Fruit fly (Drosophila melanogaster) whole organism, larva: ENCODE results near the gene Rbcn-3A.

Source experiments
- noc ChIP-seq: fragments of 200-800 bp; sonication (Bioruptor generic); optimal IDR thresholded peaks from 3 replicates; lab custom pipeline; 2019; ENCODE audit warnings: missing biosample characterization, mild to moderate bottlenecking, missing genetic modification characterization, moderate library complexity

The Rbcn-3A gene

DNA sequence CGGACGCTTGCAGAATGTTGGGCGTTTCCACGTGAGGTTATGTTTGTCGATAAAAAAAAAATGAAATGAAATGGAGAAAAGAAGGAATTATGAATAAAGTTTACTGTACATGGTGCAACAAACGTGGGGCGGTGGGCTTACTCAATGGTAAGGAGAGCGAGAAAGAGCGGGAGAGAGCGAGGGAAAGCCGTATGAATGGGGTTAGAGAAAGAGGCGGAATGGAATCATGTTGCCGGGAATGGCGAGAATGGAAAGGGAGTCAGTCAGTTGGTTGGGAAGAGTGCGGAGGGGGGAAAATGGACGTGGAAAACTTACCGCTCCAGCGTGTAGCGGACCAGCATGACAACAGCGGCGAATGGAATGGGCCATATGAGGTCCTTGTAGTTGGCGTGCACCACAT, 10.8 kb upstream of the Rbcn-3A start:
- no peak for TF ChIP-seq noc (tag; lab: Kevin White, UChicago)

DNA sequence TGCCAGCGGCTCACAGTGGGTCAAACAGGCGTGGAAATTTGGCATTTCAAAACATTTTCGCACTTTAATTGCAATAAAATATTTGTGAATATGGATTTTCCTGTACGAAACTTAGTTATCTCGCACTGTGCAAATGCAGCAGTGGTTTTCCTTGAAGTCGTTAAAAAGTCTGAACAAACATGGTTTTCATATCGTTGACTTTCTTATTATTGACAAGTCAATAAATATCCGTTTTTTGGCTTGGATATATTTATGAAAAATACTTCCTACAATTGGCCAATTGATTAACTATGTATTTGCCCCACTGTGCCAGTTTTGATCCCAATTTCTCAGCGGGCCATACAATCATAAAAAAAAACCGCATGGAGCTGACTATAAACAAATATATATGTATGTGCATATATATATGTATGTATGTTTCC, 10.2 kb upstream of the Rbcn-3A start:
- TF ChIP-seq noc (tag; lab: Kevin White, UChicago), result peak; percentile 96

- TF ChIP-seq noc (tag; lab: Kevin White, UChicago), result peak; percentile 57
These were observed 9.2 kb upstream of the Rbcn-3A start for dm6 chrX:6264456-6264855.

DNA sequence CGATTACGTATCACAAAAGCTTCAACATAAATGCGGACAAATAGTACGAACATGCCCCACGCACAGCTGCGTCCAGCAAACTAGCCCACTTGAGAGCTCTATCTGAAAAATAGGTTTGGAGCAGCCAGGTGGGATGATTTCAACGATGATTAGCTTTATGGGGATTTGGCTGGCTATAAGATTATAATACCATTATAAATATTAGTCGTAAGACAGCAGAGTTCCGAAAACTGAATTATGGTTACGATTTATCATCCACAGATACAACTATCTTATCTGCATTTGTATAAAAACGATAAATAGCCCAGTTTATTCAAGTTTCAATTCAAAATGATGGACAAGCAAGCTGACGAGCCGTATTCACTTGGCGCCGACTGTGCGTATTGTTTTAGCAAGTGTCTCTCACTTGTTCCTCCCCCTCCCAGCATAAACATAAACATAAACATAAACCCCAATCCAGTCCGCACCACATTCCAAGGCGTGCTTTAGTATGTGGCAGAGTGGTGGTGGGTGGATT, 8.4 kb upstream of the Rbcn-3A start:
- TF ChIP-seq noc (tag; lab: Kevin White, UChicago), result peak; percentile 78

- TF ChIP-seq noc (tag; lab: Kevin White, UChicago), result no peak
These were observed 5.6 kb upstream of the Rbcn-3A start, which contains the start of gene Josd for dm6 chrX:6260900-6261299. Josd (plus strand) TSS chrX:6261169.

dm6 chrX:6259696-6260095, 4.4 kb upstream of the Rbcn-3A start:
- no peak for TF ChIP-seq noc (tag; lab: Kevin White, UChicago)

DNA sequence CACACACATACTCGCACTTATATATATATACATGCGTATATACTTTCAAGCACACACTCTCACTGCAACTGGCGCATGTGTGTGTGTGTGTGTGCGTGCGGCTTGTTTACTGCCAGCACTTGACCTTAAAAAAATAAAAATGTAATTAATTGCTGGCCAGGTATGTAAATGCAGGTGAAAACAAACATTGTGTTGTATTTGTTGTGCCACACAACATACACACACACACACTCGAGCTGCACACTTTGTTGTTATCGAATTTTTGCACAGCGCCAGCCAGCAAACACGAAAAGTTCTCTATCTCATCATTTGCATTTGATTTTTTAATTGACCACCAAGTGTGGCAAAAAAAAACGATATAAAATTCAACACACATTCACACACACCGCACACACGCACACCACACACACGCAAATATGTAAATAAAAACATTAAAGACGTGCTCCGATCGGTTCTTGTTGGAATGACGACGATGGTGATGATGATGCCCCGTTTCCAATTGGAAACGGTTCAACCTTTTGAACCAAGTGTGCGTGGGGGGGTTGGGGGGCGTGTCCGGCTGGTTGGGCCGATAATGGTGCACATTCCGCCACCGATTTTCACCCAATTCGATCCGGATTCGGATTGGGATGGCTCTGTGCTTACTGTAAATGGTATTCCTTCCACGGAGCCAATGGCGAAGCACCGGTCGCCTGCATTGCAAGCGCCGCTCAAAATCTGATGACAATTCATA, 504 bp downstream of the Rbcn-3A start:
- TF ChIP-seq noc (tag; lab: Kevin White, UChicago), result no peak

DNA sequence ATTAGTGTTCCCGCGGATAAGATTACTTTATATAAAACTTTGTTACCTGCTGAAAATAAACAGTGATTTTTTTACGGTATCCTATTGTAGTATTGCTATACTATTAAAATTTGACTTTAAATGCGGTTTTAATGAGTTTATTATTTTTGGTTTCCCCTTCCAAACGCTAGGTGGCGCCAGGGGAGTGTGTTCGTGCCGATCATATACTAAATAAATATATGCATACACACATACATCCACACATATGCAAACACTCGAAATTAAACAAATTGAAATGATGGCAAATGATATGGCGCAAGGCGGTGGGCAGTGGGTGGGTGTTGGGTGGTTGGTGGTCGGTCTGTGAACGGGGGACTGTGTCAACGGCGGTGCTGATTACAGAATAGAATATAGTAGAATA, 1.6 kb downstream of the Rbcn-3A start:
- TF ChIP-seq noc (tag; lab: Kevin White, UChicago), result no peak

DNA sequence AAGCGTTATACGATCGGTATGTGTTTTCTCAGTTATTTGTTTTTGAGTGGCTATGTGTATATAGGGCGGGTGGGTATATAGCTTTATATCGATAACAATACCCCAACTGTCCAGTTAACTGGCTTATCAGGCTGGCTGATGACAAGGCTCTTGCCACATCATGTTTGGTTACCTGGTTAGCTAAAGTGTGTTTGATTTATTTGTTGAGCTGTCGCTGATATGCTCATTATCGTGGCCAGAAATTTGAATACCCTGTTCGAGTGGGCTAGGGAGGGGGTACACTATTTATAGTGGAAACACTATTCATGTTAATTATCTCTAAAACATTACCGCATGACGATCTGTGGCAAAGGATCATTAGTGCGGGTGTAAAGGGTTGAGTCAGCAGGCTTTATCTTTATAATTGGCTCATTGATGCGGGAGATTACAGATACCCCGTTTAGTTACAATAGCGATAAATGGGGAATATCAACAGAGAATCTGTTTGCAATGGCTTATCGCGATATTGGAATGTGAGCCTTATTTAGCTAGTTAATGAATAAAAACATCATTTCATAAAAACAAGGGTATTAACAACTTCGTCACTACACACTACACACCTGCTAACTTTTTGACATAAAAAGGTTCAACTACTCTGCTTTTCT, 2.3 kb downstream of the Rbcn-3A start:
- no peak for TF ChIP-seq noc (tag; lab: Kevin White, UChicago)

dm6 chrX:6237015-6237414, 18.3 kb downstream of the Rbcn-3A start, which contains the start of gene CG14445:
CG14445 (plus strand) TSS chrX:6237315.
- TF ChIP-seq noc (tag; lab: Kevin White, UChicago), result no peak

dm6 chrX:6231764-6232163, 23.5 kb downstream of the Rbcn-3A start:
- no peak for TF ChIP-seq noc (tag; lab: Kevin White, UChicago)

DNA sequence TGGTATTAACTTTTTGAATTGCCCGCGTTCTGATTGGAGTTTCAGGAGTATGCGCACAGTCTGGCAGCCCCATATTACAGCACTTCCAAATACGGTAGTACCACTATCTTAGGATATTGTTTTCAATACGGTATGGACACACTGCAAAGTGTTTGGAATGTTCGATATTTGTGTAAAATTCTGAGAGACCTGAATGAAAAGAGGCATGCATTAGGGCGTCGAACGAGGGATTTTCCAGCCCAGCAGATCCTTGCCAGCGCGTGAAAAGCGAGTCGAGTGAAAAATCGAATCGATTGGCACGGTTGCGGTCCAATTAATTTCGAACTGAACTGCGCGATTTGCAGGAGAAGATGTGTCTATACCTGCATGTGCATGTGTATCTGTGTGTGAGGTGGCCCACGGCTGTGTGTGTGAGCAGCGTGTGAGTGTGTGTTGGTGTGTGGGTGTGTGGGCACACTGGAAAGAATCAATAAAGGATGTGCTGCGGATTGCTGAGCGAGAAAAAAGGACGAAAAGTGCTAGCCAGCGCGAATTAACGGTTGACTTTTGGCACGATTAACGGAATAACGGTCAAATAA, 29.7 kb downstream of the Rbcn-3A start, which contains the start of gene dtn:
dtn (plus strand) TSS at position 176 of the 578 bp plus-strand sequence.
- TF ChIP-seq noc (tag; lab: Kevin White, UChicago), result no peak

- TF ChIP-seq noc (tag; lab: Kevin White, UChicago), result peak; percentile 96
These were observed 30.8 kb downstream of the Rbcn-3A start, which contains the start of gene sqh for dm6 chrX:6224225-6225190. sqh (minus strand) TSS chrX:6225140.

dm6 chrX:6219845-6220345, 35.4 kb downstream of the Rbcn-3A start, which contains the start of gene Efr:
Efr (plus strand) TSS chrX:6219957.
- TF ChIP-seq noc (tag; lab: Kevin White, UChicago), result peak; percentile 27

DNA sequence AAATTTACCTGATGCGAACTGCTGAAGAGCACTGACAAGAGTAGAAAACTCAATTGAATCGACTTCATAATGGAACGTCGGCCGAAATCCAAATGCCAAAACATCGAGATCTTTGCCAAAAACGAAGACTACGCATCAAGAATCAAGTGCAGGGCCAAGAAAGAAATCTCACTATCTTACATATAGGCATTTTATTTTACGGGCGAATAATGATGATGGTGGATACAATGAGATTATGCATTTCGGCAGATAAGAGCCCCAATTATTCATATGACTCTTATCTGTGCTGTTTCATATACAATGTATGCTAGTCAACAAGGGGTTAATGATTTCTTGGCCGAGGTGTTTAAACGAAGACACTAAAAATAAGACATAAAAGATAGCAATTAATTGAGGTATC, 36.1 kb downstream of the Rbcn-3A start, which contains the start of gene Btnd:
Btnd (minus strand) TSS at position 101 of the 400 bp plus-strand sequence.
- TF ChIP-seq noc (tag; lab: Kevin White, UChicago), result no peak
